Worm (Caenorhabditis elegans): Measurements from ENCODE around the gene rike-1.

DNA sequence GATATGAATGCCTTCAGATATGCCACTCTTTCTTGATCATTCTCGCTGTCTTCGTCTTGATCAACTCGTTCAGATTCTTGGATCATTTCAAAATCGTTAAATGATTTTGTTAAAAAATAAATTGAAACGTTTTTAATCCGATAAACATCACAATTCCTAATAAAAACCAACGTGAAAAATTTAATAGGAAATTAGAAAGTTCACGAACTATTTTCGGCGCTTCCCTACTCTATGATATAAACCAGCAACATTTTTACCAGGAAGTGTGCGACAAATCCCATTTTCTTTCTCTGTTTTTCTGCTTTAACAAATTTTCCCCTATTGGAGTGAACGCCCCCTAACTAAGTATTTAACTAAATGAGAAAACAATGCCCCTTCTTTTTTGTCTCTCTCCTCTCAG is 39.7 kb upstream of the rike-1 start, which contains the start of gene Y40H4A.2:
- TF ChIP-seq dao-5 (tag; optimal IDR thresholded peaks at IDR 0.05) (no peak), him-1 (tag; optimal IDR thresholded peaks at IDR 0.05) (no peak)

All from whole organism, L4/young adult.